In the genomic region with DNA sequence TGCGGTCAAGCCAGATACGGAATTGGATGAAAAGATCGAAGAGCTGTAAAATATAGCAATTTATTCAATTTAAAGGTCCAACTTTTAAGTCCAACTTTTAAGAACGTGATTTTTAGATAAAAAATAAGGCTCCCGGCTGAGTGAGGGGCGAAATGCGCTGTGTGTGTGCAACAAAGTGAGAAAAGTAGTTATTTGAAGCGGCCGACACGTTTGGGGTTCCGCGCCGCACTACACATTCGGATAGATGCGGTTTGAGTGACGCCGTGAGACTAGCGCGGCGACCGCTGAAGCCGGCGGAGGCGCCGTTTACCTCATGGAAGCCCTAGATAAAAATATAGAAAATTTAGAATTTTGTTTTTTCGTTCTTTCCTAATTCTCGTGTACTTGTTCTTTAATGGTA, we compare ENCODE assay signal across 4 worm cellular contexts.
TF ChIP-seq lines count a peak whose summit lies in the region.

No protein-coding gene starts in this region.

TF ChIP-seq in whole organism, L1 larva, 84 proteins besides CTCF, POLR2A, EP300 and RAD21:
- TF ChIP-seq snpc-4 (tag; optimal IDR thresholded peaks at IDR 0.05; lab: Kevin White, UChicago) (peak; percentile 36), egl-27 (tag; optimal IDR thresholded peaks at IDR 0.05; lab: Kevin White, UChicago) (no peak), hpl-2 (GFP tag; optimal IDR thresholded peaks at IDR 0.05; lab: Kevin White, UChicago) (no peak)
TF ChIP-seq in whole organism, L1 larva: peak in this region for 1.

TF ChIP-seq in whole organism, L2 larva, 48 proteins besides CTCF, POLR2A, EP300 and RAD21:
- TF ChIP-seq snpc-4 (tag; optimal IDR thresholded peaks at IDR 0.05; lab: Kevin White, UChicago) (peak; percentile 20), R02D3.7 (tag; optimal IDR thresholded peaks at IDR 0.05; lab: Kevin White, UChicago) (no peak)

TF ChIP-seq in whole organism, L4 larva, 104 proteins besides CTCF, POLR2A, EP300 and RAD21:
- peak; percentile 37; the same call in 1 of the 2 replicates for TF ChIP-seq set-16 (GFP tag; IDR thresholded peaks at IDR 0.05; lab: Robert Waterston, UW)
- TF ChIP-seq nhr-25 (tag; optimal IDR thresholded peaks at IDR 0.05; lab: Kevin White, UChicago; ENCODE audit: borderline replicate concordance, insufficient read depth) = no peak
TF ChIP-seq in whole organism, L4 larva: peak in this region for 1.

TF ChIP-seq in whole organism, young adult, 124 proteins besides CTCF, POLR2A, EP300 and RAD21:
- TF ChIP-seq dpff-1 (tag; optimal IDR thresholded peaks at IDR 0.05; lab: Kevin White, UChicago) = no peak
- no peak for TF ChIP-seq ceh-40 (GFP tag; IDR thresholded peaks at IDR 0.05; lab: Robert Waterston, UW)
- no peak for TF ChIP-seq ama-1 (optimal IDR thresholded peaks at IDR 0.05; lab: Kevin White, UChicago)
- no peak for TF ChIP-seq ama-1 (GFP tag; optimal IDR thresholded peaks at IDR 0.05; lab: Kevin White, UChicago)
- no peak for TF ChIP-seq ztf-26 (tag; optimal IDR thresholded peaks at IDR 0.05; lab: Kevin White, UChicago)
- TF ChIP-seq zfh-2 (GFP tag; conservative IDR thresholded peaks at IDR 0.05; lab: Robert Waterston, UW) = peak; percentile 48
- TF ChIP-seq F52B5.7 (tag; optimal IDR thresholded peaks at IDR 0.05; lab: Kevin White, UChicago) = no peak
- no peak for TF ChIP-seq bed-2 (GFP tag; IDR thresholded peaks at IDR 0.05; lab: Robert Waterston, UW)
- TF ChIP-seq ztf-3 (GFP tag; optimal IDR thresholded peaks at IDR 0.05; lab: Kevin White, UChicago) = no peak
- TF ChIP-seq ceh-58 (GFP tag; IDR thresholded peaks at IDR 0.05; lab: Robert Waterston, UW) = no peak
- TF ChIP-seq snpc-4 (GFP tag; optimal IDR thresholded peaks at IDR 0.05; lab: Kevin White, UChicago) = no peak
- TF ChIP-seq snpc-4 (tag; optimal IDR thresholded peaks at IDR 0.05; lab: Kevin White, UChicago) = peak in 2 of 4 experiments; percentile 75 to 82
- TF ChIP-seq aptf-2 (GFP tag; conservative IDR thresholded peaks at IDR 0.05; lab: Robert Waterston, UW) = no peak
- TF ChIP-seq dpl-1 (GFP tag; optimal IDR thresholded peaks at IDR 0.05; lab: Kevin White, UChicago) = no peak
- TF ChIP-seq mxl-1 (tag; optimal IDR thresholded peaks at IDR 0.05; lab: Kevin White, UChicago) = no peak
- TF ChIP-seq F23B12.7 (tag; optimal IDR thresholded peaks at IDR 0.05; lab: Kevin White, UChicago; ENCODE audit: insufficient read depth) = no peak
- 0 out of 2 replicates have a peak, but pooled peaks have one; percentile 9 for TF ChIP-seq hmg-1.2 (GFP tag; IDR thresholded peaks at IDR 0.05; lab: Robert Waterston, UW)
- no peak for TF ChIP-seq F57A8.1 (GFP tag; optimal IDR thresholded peaks at IDR 0.05; lab: Kevin White, UChicago)
